Fruit fly (Drosophila melanogaster) whole organism, embryonic: ENCODE data around the gene IFT54.

Experiments used
- BEAF-32 ChIP-seq: fragments of 200-800 bp; sonication (Bioruptor generic); optimal IDR thresholded peaks from 3 replicates; lab custom pipeline; 2017; ENCODE audit warnings: missing biosample characterization, missing genetic modification characterization, mild to moderate bottlenecking, moderate library complexity, missing genetic modification reagents
- CG11456 ChIP-seq: fragments of 200-800 bp; sonication (Bioruptor generic); IDR thresholded peaks from 3 replicates; pipeline ENCODE4 v1.3.6; 2022; ENCODE audit warnings: missing biosample characterization, missing genetic modification characterization
- CG13775 ChIP-seq: fragments of 200-800 bp; sonication (Bioruptor generic); optimal IDR thresholded peaks from 3 replicates; lab custom pipeline; 2017; ENCODE audit warnings: missing biosample characterization, mild to moderate bottlenecking, missing genetic modification characterization
- CG14014 ChIP-seq: fragments of 200-800 bp; sonication (Bioruptor generic); IDR thresholded peaks from 2 replicates; pipeline ENCODE4 v1.3.6; 2022; ENCODE audit warnings: missing biosample characterization, missing genetic modification characterization
- CG14050 ChIP-seq: fragments of 200-800 bp; sonication (Bioruptor generic); IDR thresholded peaks from 3 replicates; pipeline ENCODE4 v1.3.6; 2022; ENCODE audit warnings: missing biosample characterization, missing genetic modification characterization
- CG14860 ChIP-seq: fragments of 200-800 bp; sonication (Bioruptor generic); IDR thresholded peaks from 3 replicates; pipeline ENCODE4 v1.3.6; 2022; ENCODE audit warnings: missing biosample characterization, missing genetic modification characterization; ENCODE audit not compliant: partially characterized antibody
- CG16863 ChIP-seq: fragments of 200-800 bp; sonication (Bioruptor generic); optimal IDR thresholded peaks from 3 replicates; lab custom pipeline; 2016; ENCODE audit warnings: missing biosample characterization, missing genetic modification characterization
- CG17829 ChIP-seq: fragments of 200-800 bp; optimal IDR thresholded peaks from 2 replicates; lab custom pipeline; 2019; ENCODE audit warnings: missing biosample characterization, mild to moderate bottlenecking, missing genetic modification characterization, moderate library complexity
- CG2116 ChIP-seq: fragments of 200-800 bp; sonication (Bioruptor generic); optimal IDR thresholded peaks from 3 replicates; lab custom pipeline; 2018; ENCODE audit warnings: missing biosample characterization, mild to moderate bottlenecking, missing genetic modification characterization
- CG2120 ChIP-seq: fragments of 200-800 bp; sonication (Bioruptor generic); optimal IDR thresholded peaks from 3 replicates; lab custom pipeline; 2016; ENCODE audit warnings: missing biosample characterization, missing genetic modification characterization
- CG33557 ChIP-seq: fragments of 200-800 bp; sonication (Bioruptor generic); optimal IDR thresholded peaks from 2 replicates; lab custom pipeline; 2019; ENCODE audit warnings: missing biosample characterization, mild to moderate bottlenecking, missing genetic modification characterization, moderate library complexity
- CG3407 ChIP-seq: fragments of 200-800 bp; sonication (Bioruptor generic); optimal IDR thresholded peaks from 2 replicates; lab custom pipeline; 2018; ENCODE audit warnings: missing biosample characterization, mild to moderate bottlenecking, missing genetic modification characterization
- CG5245 ChIP-seq: fragments of 200-800 bp; sonication (Bioruptor generic); optimal IDR thresholded peaks from 3 replicates; lab custom pipeline; 2016; ENCODE audit warnings: missing biosample characterization, missing genetic modification characterization
- CG7271 ChIP-seq: fragments of 200-800 bp; sonication (Bioruptor generic); optimal IDR thresholded peaks from 2 replicates; lab custom pipeline; 2018; ENCODE audit warnings: missing biosample characterization, mild to moderate bottlenecking, missing genetic modification characterization, moderate library complexity
- CG8281 ChIP-seq: fragments of 200-800 bp; sonication (Bioruptor generic); optimal IDR thresholded peaks from 2 replicates; lab custom pipeline; 2018; ENCODE audit warnings: missing biosample characterization, mild to moderate bottlenecking, missing genetic modification characterization, moderate library complexity
- Deaf1 ChIP-seq: fragments of 200-800 bp; optimal IDR thresholded peaks from 3 replicates; lab custom pipeline; 2019; ENCODE audit warnings: missing biosample characterization, mild to moderate bottlenecking, missing genetic modification characterization, moderate library complexity
- Dp ChIP-seq: fragments of 200-800 bp; sonication (Bioruptor generic); optimal IDR thresholded peaks from 2 replicates; lab custom pipeline; 2018; ENCODE audit warnings: missing biosample characterization, mild to moderate bottlenecking, missing genetic modification characterization, moderate library complexity
- Dref ChIP-seq: fragments of 200-800 bp; sonication (Bioruptor generic); IDR thresholded peaks from 2 replicates; pipeline ENCODE4 v1.3.6; 2022; ENCODE audit warnings: missing biosample characterization, missing genetic modification characterization
- Eip74EF ChIP-seq, 2 experiments: fragments of 200-800 bp in 1 of 2; fragments of >200 bp in 1 of 2; sonication (Bioruptor generic) in 1 of 2; optimal IDR thresholded peaks; 2 replicates each; lab custom pipeline; 2017 to 2019; ENCODE audit warnings: missing biosample characterization in 2 of 2, missing genetic modification characterization in 2 of 2, mild to moderate bottlenecking in 1 of 2, moderate library complexity in 1 of 2
- Elba2 ChIP-seq: fragments of 200-800 bp; sonication (Bioruptor generic); optimal IDR thresholded peaks from 3 replicates; lab custom pipeline; 2016; ENCODE audit warnings: missing biosample characterization, missing genetic modification characterization
- Hsf ChIP-seq: fragments of 200-800 bp; sonication (Bioruptor generic); optimal IDR thresholded peaks from 3 replicates; lab custom pipeline; 2016; ENCODE audit warnings: missing biosample characterization, missing genetic modification characterization
- MBD-R2 ChIP-seq: fragments of 200-800 bp; sonication (Bioruptor generic); IDR thresholded peaks from 2 replicates; pipeline ENCODE4 v1.3.6; 2022; ENCODE audit warnings: missing biosample characterization, missing genetic modification characterization
- Myb ChIP-seq: fragments of 200-800 bp; sonication (Bioruptor generic); optimal IDR thresholded peaks from 2 replicates; lab custom pipeline; 2016; ENCODE audit warnings: missing biosample characterization, missing genetic modification characterization
- NC2β ChIP-seq: fragments of 200-800 bp; sonication (Bioruptor generic); optimal IDR thresholded peaks from 2 replicates; lab custom pipeline; 2016; ENCODE audit warnings: missing biosample characterization, missing genetic modification characterization
- Ravus ChIP-seq: fragments of 200-800 bp; sonication (Bioruptor generic); IDR thresholded peaks from 2 replicates; pipeline ENCODE4 v1.3.6; 2022; ENCODE audit warnings: missing biosample characterization, missing genetic modification characterization
- Ssrp ChIP-seq: fragments of 200-800 bp; sonication (Bioruptor generic); optimal IDR thresholded peaks from 2 replicates; lab custom pipeline; 2018; ENCODE audit warnings: missing biosample characterization, mild to moderate bottlenecking, missing genetic modification characterization, moderate library complexity
- ac ChIP-seq: fragments of 200-800 bp; sonication (Bioruptor generic); optimal IDR thresholded peaks from 3 replicates; lab custom pipeline; 2017; ENCODE audit warnings: missing biosample characterization, mild to moderate bottlenecking, missing genetic modification characterization
- ap ChIP-seq: fragments of 200-800 bp; sonication (Bioruptor generic); IDR thresholded peaks from 2 replicates; pipeline ENCODE4 v1.3.6; 2022; ENCODE audit warnings: missing biosample characterization, missing genetic modification characterization
- cad ChIP-seq: fragments of >200 bp; optimal IDR thresholded peaks from 2 replicates; lab custom pipeline; 2017; ENCODE audit warnings: missing biosample characterization, missing genetic modification characterization
- emc ChIP-seq: fragments of 200-800 bp; sonication (Bioruptor generic); optimal IDR thresholded peaks from 2 replicates; lab custom pipeline; 2016; ENCODE audit warnings: missing biosample characterization, missing genetic modification characterization
- gcm ChIP-seq: fragments of 200-800 bp; sonication (Bioruptor generic); optimal IDR thresholded peaks from 2 replicates; lab custom pipeline; 2019; ENCODE audit warnings: missing biosample characterization, mild to moderate bottlenecking, missing genetic modification characterization, moderate library complexity
- gt ChIP-seq: fragments of 200-800 bp; sonication (Bioruptor generic); IDR thresholded peaks from 2 replicates; pipeline ENCODE4 v1.3.6; 2022; ENCODE audit warnings: missing biosample characterization, missing genetic modification characterization
- her ChIP-seq: fragments of 200-800 bp; sonication (Bioruptor generic); optimal IDR thresholded peaks from 2 replicates; lab custom pipeline; 2016; ENCODE audit warnings: missing biosample characterization, missing genetic modification characterization
- insv ChIP-seq, 2 experiments: fragments of 200-800 bp; sonication (Bioruptor generic); optimal IDR thresholded peaks; 3 replicates each; lab custom pipeline; 2016 to 2018; ENCODE audit warnings: missing biosample characterization in 2 of 2, missing genetic modification characterization in 2 of 2
- kni ChIP-seq: fragments of 200-800 bp; sonication (Bioruptor generic); optimal IDR thresholded peaks from 3 replicates; lab custom pipeline; 2017; ENCODE audit warnings: mild to moderate bottlenecking, missing biosample characterization, missing genetic modification reagents, missing genetic modification characterization
- knrl ChIP-seq: fragments of 200-800 bp; sonication (Bioruptor generic); IDR thresholded peaks from 3 replicates; pipeline ENCODE4 v1.3.6; 2022; ENCODE audit warnings: missing biosample characterization, missing genetic modification characterization; ENCODE audit not compliant: partially characterized antibody
- peb ChIP-seq: fragments of 200-800 bp; sonication (Bioruptor generic); IDR thresholded peaks from 2 replicates; pipeline ENCODE4 v1.3.6; 2022; ENCODE audit warnings: missing biosample characterization, missing genetic modification characterization
- repo ChIP-seq: fragments of 200-800 bp; sonication (Bioruptor generic); optimal IDR thresholded peaks from 2 replicates; lab custom pipeline; 2016; ENCODE audit warnings: missing biosample characterization, missing genetic modification characterization
- sna ChIP-seq: fragments of 200-800 bp; sonication (Bioruptor generic); IDR thresholded peaks from 2 replicates; pipeline ENCODE4 v1.3.6; 2022; ENCODE audit warnings: missing biosample characterization, missing genetic modification characterization; ENCODE audit not compliant: partially characterized antibody
- so ChIP-seq: fragments of 200-800 bp; sonication (Bioruptor generic); IDR thresholded peaks from 3 replicates; pipeline ENCODE4 v1.3.6; 2022; ENCODE audit warnings: missing biosample characterization, missing genetic modification characterization
- trem ChIP-seq: fragments of 200-800 bp; optimal IDR thresholded peaks from 3 replicates; lab custom pipeline; 2019; ENCODE audit warnings: missing biosample characterization, mild to moderate bottlenecking, missing genetic modification characterization, moderate library complexity
- unc-4 ChIP-seq: fragments of 200-800 bp; sonication (Bioruptor generic); IDR thresholded peaks from 2 replicates; pipeline ENCODE4 v1.3.6; 2022; ENCODE audit warnings: missing biosample characterization, missing genetic modification characterization; ENCODE audit not compliant: partially characterized antibody

IFT54 gene

dm6 chr3R:14298078-14298896 is 3.9 kb upstream of the IFT54 start (continued):
- TF ChIP-seq CG14014 (GFP tag; lab: Robert Waterston, UW) (no peak), Hsf (GFP tag; lab: Kevin White, UChicago) (no peak), NC2β (no peak), MBD-R2 (peak; percentile 46; the same call in 1 of the 2 replicates), CG5245 (GFP tag; lab: Kevin White, UChicago) (no peak), gt (GFP tag; lab: Robert Waterston, UW) (no peak), trem (tag; lab: Kevin White, UChicago) (peak; percentile 68), CG17829 (no peak), CG11456 (GFP tag; lab: Robert Waterston, UW) (no peak), peb (no peak), CG16863 (GFP tag; lab: Kevin White, UChicago) (no peak), BEAF-32 (GFP tag; lab: Kevin White, UChicago) (peak; percentile 29), CG7271 (tag; lab: Kevin White, UChicago) (no peak), Dref (GFP tag; lab: Robert Waterston, UW) (no peak), Myb (GFP tag; lab: Kevin White, UChicago) (peak; percentile 30), Ravus (GFP tag; lab: Robert Waterston, UW) (no peak), CG3407 (no peak), Eip74EF (GFP tag; optimal IDR thresholded peaks at IDR 0.05; lab: Kevin White, UChicago) (no peak), CG14050 (GFP tag; lab: Robert Waterston, UW) (no peak), CG8281 (no peak), her (GFP tag; lab: Kevin White, UChicago) (no peak), ac (GFP tag; lab: Kevin White, UChicago) (no peak), insv (GFP tag; optimal IDR thresholded peaks at IDR 0.05; lab: Kevin White, UChicago) (peak in 1 of 2 experiments; percentile 36), cad (GFP tag; lab: Kevin White, UChicago) (no peak), CG13775 (GFP tag; lab: Kevin White, UChicago) (no peak), Elba2 (GFP tag; lab: Kevin White, UChicago) (peak; percentile 86), CG33557 (GFP tag; lab: Kevin White, UChicago) (peak; percentile 18), Ssrp (no peak), so (no peak), emc (no peak), kni (peak; percentile 94), gcm (GFP tag; lab: Kevin White, UChicago) (no peak), repo (GFP tag; lab: Kevin White, UChicago) (no peak), ap (no peak), Dp (GFP tag; lab: Kevin White, UChicago) (peak; percentile 94), CG2120 (no peak), sna (GFP tag; lab: Robert Waterston, UW) (0 out of 2 replicates have a peak, but pooled peaks have one; percentile 27), CG14860 (GFP tag; lab: Robert Waterston, UW) (no peak), Deaf1 (tag; lab: Kevin White, UChicago) (no peak), knrl (GFP tag; lab: Robert Waterston, UW) (0 out of 3 replicates have a peak, but pooled peaks have one; percentile 23), CG2116 (GFP tag; lab: Kevin White, UChicago) (peak; percentile 31), unc-4 (GFP tag; lab: Robert Waterston, UW) (0 out of 2 replicates have a peak, but pooled peaks have one; percentile 26)
